Worm (Caenorhabditis elegans) whole organism, L3 larva: ENCODE data around the gene F55G1.1.

ENCODE experiments used
- R02D3.7 ChIP-seq: fragments of 150-350 bp; optimal IDR thresholded peaks from 2 replicates; lab custom pipeline; 2014; ENCODE audit warnings: missing biosample characterization, missing genetic modification characterization
- aly-2 ChIP-seq: fragments of 150-350 bp; optimal IDR thresholded peaks from 2 replicates; lab custom pipeline; 2014; ENCODE audit warnings: missing biosample characterization, missing genetic modification characterization
- ama-1 ChIP-seq: fragments of 150-350 bp; optimal IDR thresholded peaks from 2 replicates; lab custom pipeline; 2018
- ceh-16 ChIP-seq: sonication (generic microtip); optimal IDR thresholded peaks from 2 replicates; lab custom pipeline; 2017; ENCODE audit warnings: missing biosample characterization, missing genetic modification characterization
- ceh-82 ChIP-seq: fragments of 150-350 bp; optimal IDR thresholded peaks from 2 replicates; lab custom pipeline; 2014; ENCODE audit warnings: missing biosample characterization, missing genetic modification characterization
- daf-12 ChIP-seq: fragments of 150-350 bp; optimal IDR thresholded peaks from 2 replicates; lab custom pipeline; 2014; ENCODE audit warnings: missing biosample characterization, missing genetic modification reagents, missing genetic modification characterization
- egl-27 ChIP-seq: sonication (generic microtip); optimal IDR thresholded peaks from 4 replicates; lab custom pipeline; 2017; ENCODE audit warnings: missing biosample characterization, missing genetic modification reagents, missing genetic modification characterization
- elt-1 ChIP-seq: fragments of 150-350 bp; optimal IDR thresholded peaks from 2 replicates; lab custom pipeline; 2014; ENCODE audit warnings: missing biosample characterization, missing genetic modification characterization
- elt-2 ChIP-seq: sonication (generic microtip); optimal IDR thresholded peaks from 2 replicates; lab custom pipeline; 2016; ENCODE audit warnings: missing genetic modification reagents, mild to moderate bottlenecking, missing genetic modification characterization, missing compliant biosample characterization
- fkh-10 ChIP-seq: sonication (generic microtip); optimal IDR thresholded peaks from 2 replicates; lab custom pipeline; 2017; ENCODE audit warnings: missing biosample characterization, missing genetic modification reagents, missing genetic modification characterization
- fkh-2 ChIP-seq: fragments of 150-350 bp; optimal IDR thresholded peaks from 2 replicates; lab custom pipeline; 2014; ENCODE audit warnings: missing biosample characterization, missing genetic modification reagents, missing genetic modification characterization
- jun-1 ChIP-seq: fragments of 150-350 bp; optimal IDR thresholded peaks from 2 replicates; lab custom pipeline; 2014; ENCODE audit warnings: missing biosample characterization, missing genetic modification reagents, missing genetic modification characterization
- lin-15B ChIP-seq: fragments of 150-350 bp; optimal IDR thresholded peaks from 2 replicates; lab custom pipeline; 2014; ENCODE audit warnings: missing biosample characterization, missing genetic modification characterization
- lin-39 ChIP-seq: fragments of 150-350 bp; optimal IDR thresholded peaks from 2 replicates; lab custom pipeline; 2018; ENCODE audit warnings: missing biosample characterization, missing genetic modification reagents, missing genetic modification characterization
- lsy-12 ChIP-seq: sonication (generic microtip); optimal IDR thresholded peaks from 2 replicates; lab custom pipeline; 2016; ENCODE audit warnings: mild to moderate bottlenecking, missing genetic modification characterization, missing compliant biosample characterization
- mdl-1 ChIP-seq: fragments of 150-350 bp; optimal IDR thresholded peaks from 2 replicates; lab custom pipeline; 2014; ENCODE audit warnings: missing biosample characterization, missing genetic modification characterization
- mml-1 ChIP-seq: fragments of 150-350 bp; sonication (generic microtip); optimal IDR thresholded peaks from 3 replicates; lab custom pipeline; 2014; ENCODE audit warnings: missing biosample characterization, missing genetic modification characterization
- nhr-12 ChIP-seq: fragments of 150-350 bp; optimal IDR thresholded peaks from 2 replicates; lab custom pipeline; 2014; ENCODE audit warnings: missing biosample characterization, missing genetic modification characterization
- nhr-23 ChIP-seq: fragments of 150-350 bp; optimal IDR thresholded peaks from 2 replicates; lab custom pipeline; 2014; ENCODE audit warnings: missing biosample characterization, missing genetic modification reagents, missing genetic modification characterization
- nhr-237 ChIP-seq: fragments of 150-350 bp; optimal IDR thresholded peaks from 2 replicates; lab custom pipeline; 2014; ENCODE audit warnings: missing biosample characterization, missing genetic modification characterization
- nhr-25 ChIP-seq: sonication (generic microtip); optimal IDR thresholded peaks from 2 replicates; lab custom pipeline; 2017; ENCODE audit warnings: missing biosample characterization, missing genetic modification characterization
- nhr-43 ChIP-seq: sonication (generic microtip); optimal IDR thresholded peaks from 2 replicates; lab custom pipeline; 2016; ENCODE audit warnings: mild to moderate bottlenecking, missing genetic modification characterization, missing compliant biosample characterization; ENCODE audit not compliant: poor library complexity, severe bottlenecking
- nhr-67 ChIP-seq: fragments of 150-350 bp; optimal IDR thresholded peaks from 2 replicates; lab custom pipeline; 2014; ENCODE audit warnings: missing biosample characterization, missing genetic modification characterization
- nhr-77 ChIP-seq: fragments of 150-350 bp; optimal IDR thresholded peaks from 2 replicates; lab custom pipeline; 2014; ENCODE audit warnings: missing biosample characterization, missing genetic modification characterization
- pha-4 ChIP-seq: fragments of 150-350 bp; optimal IDR thresholded peaks from 2 replicates; lab custom pipeline; 2014; ENCODE audit warnings: missing biosample characterization, missing genetic modification reagents, missing genetic modification characterization
- pqm-1 ChIP-seq: fragments of 150-350 bp; optimal IDR thresholded peaks from 2 replicates; lab custom pipeline; 2017; ENCODE audit warnings: missing biosample characterization, missing genetic modification characterization, inconsistent platforms
- sea-2 ChIP-seq: fragments of 150-350 bp; sonication (generic microtip); optimal IDR thresholded peaks from 4 replicates; lab custom pipeline; 2014; ENCODE audit warnings: missing biosample characterization, missing genetic modification reagents, missing genetic modification characterization
- skn-1 ChIP-seq: fragments of 150-350 bp; optimal IDR thresholded peaks from 2 replicates; lab custom pipeline; 2014; ENCODE audit warnings: missing biosample characterization, missing genetic modification characterization
- snpc-4 ChIP-seq: fragments of 150-350 bp; optimal IDR thresholded peaks from 2 replicates; lab custom pipeline; 2014; ENCODE audit warnings: missing biosample characterization, missing genetic modification characterization
- tbx-2 ChIP-seq: sonication (generic microtip); optimal IDR thresholded peaks from 2 replicates; lab custom pipeline; 2016; ENCODE audit warnings: mild to moderate bottlenecking, missing genetic modification characterization, missing compliant biosample characterization
- unc-62 ChIP-seq: fragments of 150-350 bp; sonication (generic microtip); optimal IDR thresholded peaks from 4 replicates; lab custom pipeline; 2014; ENCODE audit warnings: missing biosample characterization, missing genetic modification reagents, missing genetic modification characterization
- zag-1 ChIP-seq: fragments of 150-350 bp; optimal IDR thresholded peaks from 2 replicates; lab custom pipeline; 2014; ENCODE audit warnings: missing biosample characterization, missing genetic modification characterization
- ztf-11 ChIP-seq: fragments of 150-350 bp; optimal IDR thresholded peaks from 2 replicates; lab custom pipeline; 2014; ENCODE audit warnings: missing biosample characterization, missing genetic modification characterization
- ztf-4 ChIP-seq: fragments of 150-350 bp; optimal IDR thresholded peaks from 2 replicates; lab custom pipeline; 2014; ENCODE audit warnings: missing biosample characterization, missing genetic modification characterization

F55G1.1 gene

DNA sequence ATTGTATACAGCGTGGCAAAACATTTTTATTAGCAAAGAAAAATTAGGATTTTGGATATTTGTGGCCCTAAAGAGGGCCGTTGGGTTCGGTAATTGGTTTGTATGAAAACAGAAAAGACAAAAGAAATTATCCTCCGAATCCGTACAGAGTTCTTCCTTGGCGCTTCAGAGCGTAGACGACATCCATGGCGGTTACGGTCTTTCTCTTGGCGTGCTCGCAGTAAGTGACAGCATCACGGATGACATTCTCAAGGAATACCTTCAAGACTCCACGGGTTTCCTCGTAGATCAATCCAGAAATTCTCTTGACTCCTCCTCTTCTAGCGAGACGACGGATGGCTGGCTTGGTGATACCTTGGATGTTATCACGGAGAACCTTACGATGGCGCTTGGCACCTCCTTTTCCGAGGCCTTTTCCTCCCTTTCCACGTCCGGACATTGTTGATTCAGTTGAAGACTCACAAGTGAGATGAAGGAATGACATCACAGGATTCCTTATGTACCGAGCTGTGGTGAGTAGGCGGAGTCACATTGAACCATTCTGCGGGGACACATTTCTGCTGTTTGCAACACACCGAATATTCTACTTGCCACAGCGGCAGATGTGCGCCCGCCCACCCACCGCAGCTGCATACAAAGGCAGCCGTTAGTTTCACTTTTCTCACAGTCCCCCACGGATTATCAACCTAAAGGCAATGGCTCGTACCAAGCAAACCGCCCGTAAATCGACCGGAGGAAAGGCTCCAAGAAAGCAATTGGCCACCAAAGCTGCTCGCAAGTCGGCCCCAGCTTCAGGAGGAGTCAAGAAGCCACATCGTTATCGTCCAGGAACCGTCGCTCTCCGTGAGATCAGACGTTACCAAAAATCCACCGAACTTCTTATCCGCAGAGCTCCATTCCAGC lies 3.8 kb upstream of the F55G1.1 start, which contains the start of the genes his-60 and his-59:
Gene his-60 (minus strand): TSS at position 439 of the 903 bp plus-strand sequence.
Gene his-59 (plus strand): TSS at position 696 of the 903 bp plus-strand sequence.
- TF ChIP-seq lsy-12 (tag; lab: Kevin White, UChicago) = peak; percentile 6
- peak; percentile 4 for TF ChIP-seq lin-15B
- peak; percentile 43 for TF ChIP-seq pha-4 (tag; lab: Kevin White, UChicago)
- TF ChIP-seq elt-2 (tag; lab: Kevin White, UChicago) = peak; percentile 27
- no peak for TF ChIP-seq lin-39 (tag; lab: Kevin White, UChicago)
- peak; percentile 6 for TF ChIP-seq snpc-4
- TF ChIP-seq nhr-25 (tag; lab: Kevin White, UChicago) = peak; percentile 90
- TF ChIP-seq R02D3.7 (tag; lab: Kevin White, UChicago) = no peak
- peak; percentile 33 for TF ChIP-seq pqm-1 (tag; lab: Kevin White, UChicago)
- no peak for TF ChIP-seq tbx-2
- TF ChIP-seq nhr-43 = peak; percentile 51
- no peak for TF ChIP-seq fkh-10
- TF ChIP-seq, all 47 proteins: peak for 8

- TF ChIP-seq ceh-82 = no peak
- no peak for TF ChIP-seq lin-39 (tag; lab: Kevin White, UChicago)
- no peak for TF ChIP-seq lin-15B
- no peak for TF ChIP-seq nhr-77
- no peak for TF ChIP-seq ztf-11 (tag; lab: Kevin White, UChicago)
- TF ChIP-seq fkh-10 = no peak
- no peak for TF ChIP-seq egl-27 (tag; lab: Kevin White, UChicago)
- no peak for TF ChIP-seq fkh-2
- TF ChIP-seq elt-2 (tag; lab: Kevin White, UChicago) = no peak
- no peak for TF ChIP-seq R02D3.7 (tag; lab: Kevin White, UChicago)
- TF ChIP-seq mml-1 (tag; lab: Kevin White, UChicago) = no peak
- TF ChIP-seq jun-1 (tag; lab: Kevin White, UChicago) = no peak
- no peak for TF ChIP-seq nhr-43
- no peak for TF ChIP-seq unc-62
- no peak for TF ChIP-seq nhr-23 (tag; lab: Kevin White, UChicago)
- no peak for TF ChIP-seq skn-1 (tag; lab: Kevin White, UChicago)
- no peak for TF ChIP-seq pqm-1 (tag; lab: Kevin White, UChicago)
- no peak for TF ChIP-seq ztf-4
- no peak for TF ChIP-seq sea-2
These were observed 3.1 kb upstream of the F55G1.1 start for ce11 chrIV:7488457-7488783.

ce11 chrIV:7497205-7497604 lies 5.6 kb downstream of the F55G1.1 start:
- TF ChIP-seq zag-1 (tag; lab: Kevin White, UChicago) (no peak), elt-2 (tag; lab: Kevin White, UChicago) (peak; percentile 50), pqm-1 (tag; lab: Kevin White, UChicago) (peak; percentile 52)
- TF ChIP-seq, all 47 proteins: peak for 2

DNA sequence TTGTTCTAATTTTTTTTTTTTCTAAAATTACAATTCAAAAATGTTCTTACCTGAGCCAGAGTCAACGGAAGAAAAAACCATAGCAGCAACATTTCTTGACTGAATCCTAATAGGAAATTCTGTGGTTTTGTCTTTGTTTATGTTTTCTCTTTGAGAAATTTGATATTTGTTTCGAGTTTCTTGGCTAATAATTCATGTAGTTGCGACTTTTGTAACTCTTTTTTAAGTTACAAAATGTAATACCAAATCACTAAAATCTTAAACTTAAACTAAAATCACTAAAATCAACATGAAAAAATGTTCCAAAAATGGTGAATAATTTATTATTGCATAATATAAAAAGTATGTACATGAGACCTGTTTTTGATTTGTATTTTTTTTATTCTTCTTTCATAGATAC lies 6.2 kb downstream of the F55G1.1 start, which contains the start of gene egas-4:
Gene egas-4 (minus strand): TSS at position 101 of the 400 bp plus-strand sequence.
- TF ChIP-seq mdl-1 (tag; lab: Kevin White, UChicago) = no peak
- no peak for TF ChIP-seq nhr-12 (tag; lab: Kevin White, UChicago)
- TF ChIP-seq daf-12 = no peak
- no peak for TF ChIP-seq ceh-16 (tag; lab: Kevin White, UChicago)
- no peak for TF ChIP-seq nhr-237 (tag; lab: Kevin White, UChicago)
- no peak for TF ChIP-seq lsy-12 (tag; lab: Kevin White, UChicago)
- TF ChIP-seq nhr-43 = no peak
- no peak for TF ChIP-seq egl-27 (tag; lab: Kevin White, UChicago)
- TF ChIP-seq ama-1 = no peak
- TF ChIP-seq elt-1 = no peak
- TF ChIP-seq skn-1 (tag; lab: Kevin White, UChicago) = no peak
- no peak for TF ChIP-seq mml-1 (tag; lab: Kevin White, UChicago)
- no peak for TF ChIP-seq lin-39 (tag; lab: Kevin White, UChicago)
- no peak for TF ChIP-seq snpc-4
- TF ChIP-seq nhr-67 (tag; lab: Kevin White, UChicago) = no peak
- TF ChIP-seq ceh-82 = no peak
- no peak for TF ChIP-seq aly-2 (tag; lab: Kevin White, UChicago)

ce11 chrIV:7499302-7499701 lies 7.7 kb downstream of the F55G1.1 start:
- no peak for TF ChIP-seq nhr-77
- TF ChIP-seq elt-2 (tag; lab: Kevin White, UChicago) = no peak
- peak; percentile 63 for TF ChIP-seq snpc-4
